2 worm cellular contexts compared by ENCODE assay signal in the genomic region with DNA sequence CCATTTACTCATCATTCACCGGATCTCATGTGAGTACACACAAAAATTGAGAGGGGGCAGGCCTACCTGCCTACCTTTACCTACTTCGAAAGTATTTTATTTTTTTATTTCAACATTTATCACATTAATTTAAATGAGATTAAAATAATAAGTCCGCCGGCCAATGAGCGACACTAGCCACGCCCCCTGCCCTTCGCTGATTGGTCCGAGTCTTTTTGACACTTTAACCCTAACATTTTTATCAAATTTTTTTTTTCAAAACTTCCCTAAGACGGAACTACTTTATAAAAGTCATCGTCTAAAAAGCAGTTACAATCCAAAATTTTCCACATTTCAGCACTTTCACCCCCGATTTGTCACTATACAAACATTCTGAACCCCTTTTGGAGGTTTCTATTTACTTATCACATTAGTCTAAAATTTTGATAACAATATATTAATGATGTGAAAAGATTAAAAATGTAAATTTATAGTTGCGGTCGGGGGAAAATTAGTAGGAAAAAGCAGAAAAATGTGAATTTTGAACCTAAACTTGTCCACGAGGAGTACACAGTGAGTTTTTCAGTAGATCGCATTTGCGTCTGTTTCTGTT.
A peak's percentile ranks its signal among the peaks of the same experiment; 100 is the strongest.
TF ChIP-seq lines count a peak whose summit lies in the region.

No protein-coding gene starts in this region.

TF ChIP-seq in whole organism, L3 larva, 47 proteins besides CTCF, POLR2A, EP300 and RAD21 (continued from another document):
- TF ChIP-seq nhr-43 (tag; optimal IDR thresholded peaks at IDR 0.05; lab: Kevin White, UChicago; ENCODE audit: poor library complexity, severe bottlenecking) (no peak), sea-2 (GFP tag; optimal IDR thresholded peaks at IDR 0.05; lab: Kevin White, UChicago) (no peak), nhr-25 (tag; optimal IDR thresholded peaks at IDR 0.05; lab: Kevin White, UChicago) (no peak), zag-1 (tag; optimal IDR thresholded peaks at IDR 0.05; lab: Kevin White, UChicago) (no peak), pqm-1 (tag; optimal IDR thresholded peaks at IDR 0.05; lab: Kevin White, UChicago) (peak; percentile 58), snpc-4 (tag; optimal IDR thresholded peaks at IDR 0.05; lab: Kevin White, UChicago) (no peak), skn-1 (tag; optimal IDR thresholded peaks at IDR 0.05; lab: Kevin White, UChicago) (peak; percentile 18), daf-12 (tag; optimal IDR thresholded peaks at IDR 0.05; lab: Kevin White, UChicago) (no peak), ceh-82 (tag; optimal IDR thresholded peaks at IDR 0.05; lab: Kevin White, UChicago) (no peak), ceh-9 (tag; optimal IDR thresholded peaks at IDR 0.05; lab: Kevin White, UChicago) (no peak), nhr-237 (tag; optimal IDR thresholded peaks at IDR 0.05; lab: Kevin White, UChicago) (no peak), hmg-11 (tag; optimal IDR thresholded peaks at IDR 0.05; lab: Kevin White, UChicago) (no peak), eor-1 (tag; optimal IDR thresholded peaks at IDR 0.05; lab: Kevin White, UChicago) (no peak), aly-2 (tag; optimal IDR thresholded peaks at IDR 0.05; lab: Kevin White, UChicago) (no peak)

TF ChIP-seq in whole organism, L4 larva, 104 proteins besides CTCF, POLR2A, EP300 and RAD21 (continued from another document):
- TF ChIP-seq lin-38 (GFP tag; IDR thresholded peaks at IDR 0.05; lab: Robert Waterston, UW) (no peak), dmd-6 (GFP tag; IDR thresholded peaks at IDR 0.05; lab: Robert Waterston, UW) (peak; percentile 16; the same call in 1 of the 2 replicates), nhr-48 (tag; optimal IDR thresholded peaks at IDR 0.05; lab: Kevin White, UChicago) (no peak)
TF ChIP-seq in whole organism, L4 larva: peak in this region for 3.
